Worm (Caenorhabditis elegans): ENCODE results near the gene ZK1128.7.

DNA sequence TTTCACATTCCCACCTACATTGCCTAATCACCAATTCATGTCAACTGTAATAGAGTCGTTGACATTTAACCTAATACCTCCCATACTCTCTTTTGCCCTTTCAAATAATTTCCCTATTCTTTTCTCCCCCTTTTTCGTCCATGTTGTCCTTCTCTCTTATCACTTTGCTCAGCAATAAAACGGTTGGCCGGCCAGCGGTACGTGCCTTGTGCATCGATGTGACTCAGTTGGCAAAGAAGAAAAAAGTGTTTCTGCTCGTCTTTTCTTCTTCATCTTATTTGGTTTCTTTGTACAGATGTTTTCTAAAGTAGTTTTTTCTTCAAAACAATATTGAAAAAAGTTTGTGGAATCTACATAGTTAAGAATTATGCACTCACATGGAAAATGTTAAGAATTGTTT lies 2.3 kb upstream of the ZK1128.7 start:
- no peak for TF ChIP-seq tbp1 (GFP tag; optimal IDR thresholded peaks at IDR 0.05)
- no peak for TF ChIP-seq dpl-1 (GFP tag; optimal IDR thresholded peaks at IDR 0.05)
- no peak for TF ChIP-seq B0035.1 (tag; optimal IDR thresholded peaks at IDR 0.05)
- no peak for TF ChIP-seq snpc-4 (GFP tag; optimal IDR thresholded peaks at IDR 0.05)
- TF ChIP-seq snpc-4 (tag; optimal IDR thresholded peaks at IDR 0.05): no peak
- TF ChIP-seq atf-7 (tag; optimal IDR thresholded peaks at IDR 0.05): no peak
- TF ChIP-seq nfya-2 (GFP tag; IDR thresholded peaks at IDR 0.05): no peak
- TF ChIP-seq bed-1 (GFP tag; IDR thresholded peaks at IDR 0.05): no peak
- no peak for TF ChIP-seq lin-35 (GFP tag; optimal IDR thresholded peaks at IDR 0.05)
- no peak for TF ChIP-seq F49E8.2 (tag; optimal IDR thresholded peaks at IDR 0.05; ENCODE audit: insufficient read depth)
- no peak for TF ChIP-seq unc-62 (GFP tag; optimal IDR thresholded peaks at IDR 0.05)
